Fruit fly (Drosophila melanogaster): ENCODE results near the gene CG6136.

Gene CG6136

dm6 chr3R:15408131-15408731, 36.2 kb upstream of the CG6136 start, which contains the start of gene Atx2 (continued):
- TF ChIP-seq Eip93F (GFP tag; optimal IDR thresholded peaks at IDR 0.05) (no peak), OdsH (GFP tag; optimal IDR thresholded peaks at IDR 0.05) (peak; percentile 32), achi (GFP tag; optimal IDR thresholded peaks at IDR 0.05) (peak; percentile 22), lz (GFP tag; optimal IDR thresholded peaks at IDR 0.05) (peak; percentile 38), vri (GFP tag; optimal IDR thresholded peaks at IDR 0.05) (no peak), Hr38 (GFP tag; optimal IDR thresholded peaks at IDR 0.05) (no peak), Hr39 (GFP tag; optimal IDR thresholded peaks at IDR 0.05) (peak; percentile 40), CG16779 (tag; optimal IDR thresholded peaks at IDR 0.05) (no peak)

dm6 chr3R:15407020-15407501, 35.0 kb upstream of the CG6136 start, which contains the start of gene CG6125:
CG6125 (minus strand) TSS chr3R:15407070.
- TF ChIP-seq fd59A (GFP tag; optimal IDR thresholded peaks at IDR 0.05) (no peak), fkh (GFP tag; optimal IDR thresholded peaks at IDR 0.05) (peak; percentile 76), Sox102F (GFP tag; optimal IDR thresholded peaks at IDR 0.05) (no peak), Ets96B (tag; optimal IDR thresholded peaks at IDR 0.05) (no peak), CG10669 (GFP tag; optimal IDR thresholded peaks at IDR 0.05) (no peak), CG8119 (GFP tag; IDR thresholded peaks at IDR 0.05) (no peak), CG31627 (GFP tag; optimal IDR thresholded peaks at IDR 0.05) (no peak)

- TF ChIP-seq CG8632 (GFP tag; optimal IDR thresholded peaks at IDR 0.05) (no peak), Gug (GFP tag; IDR thresholded peaks at IDR 0.05) (no peak), CG31627 (GFP tag; optimal IDR thresholded peaks at IDR 0.05) (no peak), CG3919 (GFP tag; optimal IDR thresholded peaks at IDR 0.05) (no peak), CG34406 (GFP tag; optimal IDR thresholded peaks at IDR 0.05) (no peak)
Observed at dm6 chr3R:15406393-15406792, 34.4 kb upstream of the CG6136 start.

dm6 chr3R:15402654-15403053, 30.6 kb upstream of the CG6136 start:
- TF ChIP-seq CG11762 (GFP tag; optimal IDR thresholded peaks at IDR 0.05; ENCODE audit: insufficient read depth) (no peak), CG9139 (GFP tag; optimal IDR thresholded peaks at IDR 0.05) (no peak), CG8632 (GFP tag; optimal IDR thresholded peaks at IDR 0.05) (no peak), CG34406 (GFP tag; optimal IDR thresholded peaks at IDR 0.05) (no peak), CG3032 (tag; optimal IDR thresholded peaks at IDR 0.05) (no peak), vri (GFP tag; optimal IDR thresholded peaks at IDR 0.05) (peak; percentile 21), CG8319 (GFP tag; optimal IDR thresholded peaks at IDR 0.05) (no peak), net (GFP tag; optimal IDR thresholded peaks at IDR 0.05) (no peak), achi (GFP tag; optimal IDR thresholded peaks at IDR 0.05) (no peak), fkh (GFP tag; optimal IDR thresholded peaks at IDR 0.05) (peak; percentile 69), Ets21C (GFP tag; optimal IDR thresholded peaks at IDR 0.05) (no peak), CG31627 (GFP tag; optimal IDR thresholded peaks at IDR 0.05) (no peak), Lpt (GFP tag; optimal IDR thresholded peaks at IDR 0.05) (no peak), CG8119 (GFP tag; IDR thresholded peaks at IDR 0.05) (no peak), CG11294 (GFP tag; IDR thresholded peaks at IDR 0.05) (no peak)

- TF ChIP-seq Eip93F (GFP tag; optimal IDR thresholded peaks at IDR 0.05) (no peak), eg (GFP tag; IDR thresholded peaks at IDR 0.05) (no peak), CG6276 (GFP tag; optimal IDR thresholded peaks at IDR 0.05) (no peak), dsx (GFP tag; optimal IDR thresholded peaks at IDR 0.05; ENCODE audit: poor library complexity, severe bottlenecking) (no peak), CG10631 (GFP tag; optimal IDR thresholded peaks at IDR 0.05) (no peak), CG9139 (GFP tag; optimal IDR thresholded peaks at IDR 0.05) (no peak), Hr4 (GFP tag; optimal IDR thresholded peaks at IDR 0.05) (no peak), dac (GFP tag; optimal IDR thresholded peaks at IDR 0.05) (no peak), Sox102F (GFP tag; optimal IDR thresholded peaks at IDR 0.05) (no peak), Eip78C (GFP tag) (no peak)
Observed at dm6 chr3R:15393206-15393805, 21.3 kb upstream of the CG6136 start.

All from whole organism, prepupa.